Worm (Caenorhabditis elegans) whole organism, mixed stage, embryonic: ENCODE data around the gene zip-9.

Source experiments
- elt-1 ChIP-seq: sonication (generic microtip); optimal IDR thresholded peaks from 2 replicates; lab custom pipeline; 2017; ENCODE audit warnings: missing genetic modification characterization, mild to moderate bottlenecking, missing compliant biosample characterization, antibody characterized with exemption, moderate library complexity, borderline replicate concordance; ENCODE audit not compliant: insufficient read depth
- lsy-2 ChIP-seq: fragments of 150-350 bp; optimal IDR thresholded peaks from 2 replicates; lab custom pipeline; 2014; ENCODE audit warnings: missing biosample characterization, missing genetic modification characterization
- mep-1 ChIP-seq: fragments of 150-350 bp; optimal IDR thresholded peaks from 2 replicates; lab custom pipeline; 2017; ENCODE audit warnings: missing biosample characterization, missing genetic modification reagents, missing genetic modification characterization, inconsistent platforms
- nhr-237 ChIP-seq: fragments of 150-350 bp; optimal IDR thresholded peaks from 2 replicates; lab custom pipeline; 2014; ENCODE audit warnings: missing biosample characterization, missing genetic modification characterization
- nhr-76 ChIP-seq: sonication (generic microtip); optimal IDR thresholded peaks from 2 replicates; lab custom pipeline; 2017; ENCODE audit warnings: missing biosample characterization, missing genetic modification characterization
- sptf-1 ChIP-seq: sonication (generic microtip); optimal IDR thresholded peaks from 2 replicates; lab custom pipeline; 2017; ENCODE audit warnings: mild to moderate bottlenecking, missing genetic modification characterization, moderate library complexity, missing compliant biosample characterization
- tbx-8 ChIP-seq: fragments of 200-800 bp; sonication (Bioruptor generic); optimal IDR thresholded peaks from 2 replicates; lab custom pipeline; 2018; ENCODE audit warnings: mild to moderate bottlenecking, missing genetic modification characterization, moderate library complexity, missing compliant biosample characterization

- no peak for TF ChIP-seq mep-1 (tag; lab: Kevin White, UChicago)
- no peak for TF ChIP-seq lsy-2 (tag; lab: Kevin White, UChicago)
- no peak for TF ChIP-seq sptf-1 (tag; lab: Kevin White, UChicago)
- no peak for TF ChIP-seq nhr-237 (tag; lab: Kevin White, UChicago)
- no peak for TF ChIP-seq elt-1 (tag; lab: Kevin White, UChicago)
- no peak for TF ChIP-seq tbx-8 (GFP tag; lab: Kevin White, UChicago)
- TF ChIP-seq nhr-76 (tag; lab: Kevin White, UChicago): no peak
These were observed 9.8 kb upstream of the zip-9 start, which contains the start of gene F58B4.5 for ce11 chrV:10932411-10932810.
